Worm (Caenorhabditis elegans) whole organism, L2 larva: ENCODE measurements around the gene str-211.

Experiments used
- aly-2 ChIP-seq: fragments of 150-350 bp; optimal IDR thresholded peaks from 2 replicates; lab custom pipeline; 2014; ENCODE audit warnings: missing biosample characterization, missing genetic modification characterization
- ama-1 ChIP-seq: fragments of 150-350 bp; optimal IDR thresholded peaks from 2 replicates; lab custom pipeline; 2018; ENCODE audit warnings: inconsistent platforms
- elt-1 ChIP-seq: fragments of 150-350 bp; optimal IDR thresholded peaks from 2 replicates; lab custom pipeline; 2014; ENCODE audit warnings: missing biosample characterization, missing genetic modification characterization
- fos-1 ChIP-seq: fragments of 150-350 bp; optimal IDR thresholded peaks from 2 replicates; lab custom pipeline; 2014; ENCODE audit warnings: missing biosample characterization, missing genetic modification characterization
- lsy-2 ChIP-seq, 2 experiments: fragments of 150-350 bp in 1 of 2; sonication (generic microtip) in 1 of 2; optimal IDR thresholded peaks; 2 replicates each; lab custom pipeline; 2014 to 2017; ENCODE audit warnings: missing biosample characterization in 2 of 2, missing genetic modification characterization in 2 of 2
- mdl-1 ChIP-seq, 2 experiments: fragments of 150-350 bp in 1 of 2; sonication (generic microtip) in 1 of 2; optimal IDR thresholded peaks; 2 replicates each; lab custom pipeline; 2017; ENCODE audit warnings: missing biosample characterization in 2 of 2, missing genetic modification characterization in 2 of 2
- nhr-25 ChIP-seq: fragments of 150-350 bp; sonication (generic microtip); optimal IDR thresholded peaks from 3 replicates; lab custom pipeline; 2014; ENCODE audit warnings: missing biosample characterization, missing genetic modification characterization
- skn-1 ChIP-seq: sonication (generic microtip); optimal IDR thresholded peaks from 2 replicates; lab custom pipeline; 2017; ENCODE audit warnings: missing biosample characterization, missing genetic modification characterization
- unc-39 ChIP-seq: fragments of 150-350 bp; optimal IDR thresholded peaks from 2 replicates; lab custom pipeline; 2014; ENCODE audit warnings: missing biosample characterization, missing genetic modification characterization
- zag-1 ChIP-seq: fragments of 150-350 bp; optimal IDR thresholded peaks from 2 replicates; lab custom pipeline; 2014; ENCODE audit warnings: missing biosample characterization, missing genetic modification characterization
- ztf-1 ChIP-seq: fragments of 200-800 bp; sonication (Bioruptor generic); conservative IDR thresholded peaks from 2 replicates; pipeline ENCODE4 v1.3.6; 2022; ENCODE audit warnings: missing genetic modification characterization, missing compliant biosample characterization
- ztf-11 ChIP-seq: sonication (generic microtip); optimal IDR thresholded peaks from 2 replicates; lab custom pipeline; 2017; ENCODE audit warnings: missing biosample characterization, missing genetic modification characterization

ce11 chrV:4956529-4956928, 12.4 kb upstream of the str-211 start, which contains the start of gene str-208:
- TF ChIP-seq elt-1 (tag; lab: Kevin White, UChicago) (no peak), unc-39 (tag; lab: Kevin White, UChicago) (no peak), ztf-1 (no peak), lsy-2 (tag; optimal IDR thresholded peaks at IDR 0.05; lab: Kevin White, UChicago) (no peak), aly-2 (no peak), fos-1 (tag; lab: Kevin White, UChicago) (no peak), zag-1 (tag; lab: Kevin White, UChicago) (no peak), ztf-11 (tag; lab: Kevin White, UChicago) (no peak), ama-1 (lab: Kevin White, UChicago) (no peak), skn-1 (tag; lab: Kevin White, UChicago) (no peak), mdl-1 (tag; optimal IDR thresholded peaks at IDR 0.05; lab: Kevin White, UChicago) (no peak), nhr-25 (tag; lab: Kevin White, UChicago) (no peak)
